Worm (Caenorhabditis elegans) whole organism, late embryonic: Measurements from ENCODE around the gene T13G4.1.

Source experiments
- T23F11.4 ChIP-seq: fragments of 200-800 bp; sonication (Bioruptor generic); optimal IDR thresholded peaks from 2 replicates; lab custom pipeline; 2018; ENCODE audit warnings: mild to moderate bottlenecking, missing genetic modification characterization, missing compliant biosample characterization
- tbx-7 ChIP-seq: sonication (generic microtip); optimal IDR thresholded peaks from 2 replicates; lab custom pipeline; 2016; ENCODE audit warnings: missing genotype, missing genetic modification characterization, missing compliant biosample characterization

- TF ChIP-seq T23F11.4 (GFP tag; lab: Kevin White, UChicago): no peak
- no peak for TF ChIP-seq tbx-7 (tag; lab: Kevin White, UChicago)
Observed at ce11 chrX:1183258-1183657, 9.7 kb upstream of the T13G4.1 start.
